Worm (Caenorhabditis elegans) whole organism, L4 larva: Measurements from ENCODE around the gene sra-26.
A peak's percentile ranks its signal among the peaks of the same experiment; 100 is the strongest.

Experiments
- F10B5.3 ChIP-seq: sonication (generic microtip); optimal IDR thresholded peaks from 2 replicates; lab custom pipeline; 2016; ENCODE audit warnings: mild to moderate bottlenecking, missing genetic modification characterization, missing compliant biosample characterization
- ceh-32 ChIP-seq: sonication (generic microtip); optimal IDR thresholded peaks from 2 replicates; lab custom pipeline; 2016; ENCODE audit warnings: mild to moderate bottlenecking, missing genetic modification characterization, missing compliant biosample characterization; ENCODE audit not compliant: poor library complexity
- fos-1 ChIP-seq: fragments of 150-350 bp; optimal IDR thresholded peaks from 2 replicates; lab custom pipeline; 2014; ENCODE audit warnings: missing biosample characterization, missing genetic modification characterization
- hlh-30 ChIP-seq: sonication (generic microtip); optimal IDR thresholded peaks from 2 replicates; lab custom pipeline; 2017; ENCODE audit warnings: antibody characterized with exemption, mild to moderate bottlenecking, missing genetic modification characterization, missing compliant biosample characterization; ENCODE audit not compliant: insufficient read depth
- nhr-237 ChIP-seq: sonication (generic microtip); optimal IDR thresholded peaks from 2 replicates; lab custom pipeline; 2017; ENCODE audit warnings: missing biosample characterization, missing genetic modification characterization
- pha-4 ChIP-seq, 2 experiments: fragments of 150-350 bp in 1 of 2; fragments of 200-800 bp in 1 of 2; sonication (Bioruptor generic) in 1 of 2; IDR thresholded peaks in 1 of 2; optimal IDR thresholded peaks in 1 of 2; 2 replicates each; pipeline versions ENCODE4 v1.3.6 to Lab custom; 2014 to 2022; ENCODE audit warnings: missing genetic modification characterization in 2 of 2, missing genetic modification reagents in 2 of 2, missing biosample characterization in 1 of 2, missing compliant biosample characterization in 1 of 2
- zfp-2 ChIP-seq: sonication (generic microtip); optimal IDR thresholded peaks from 2 replicates; lab custom pipeline; 2016; ENCODE audit warnings: mild to moderate bottlenecking, missing genetic modification characterization, missing compliant biosample characterization

ce11 chrII:6689088-6689487 is 37.5 kb upstream of the sra-26 start:
- TF ChIP-seq fos-1 (tag; lab: Kevin White, UChicago) (no peak), nhr-237 (tag; lab: Kevin White, UChicago) (no peak), zfp-2 (tag; lab: Kevin White, UChicago) (no peak), hlh-30 (tag; lab: Kevin White, UChicago) (peak; percentile 51), ceh-32 (tag; lab: Kevin White, UChicago) (no peak), F10B5.3 (tag; lab: Kevin White, UChicago) (no peak), pha-4 (GFP tag; IDR thresholded peaks at IDR 0.05; lab: Robert Waterston, UW) (no peak), pha-4 (tag; optimal IDR thresholded peaks at IDR 0.05; lab: Kevin White, UChicago) (no peak)
